Worm (Caenorhabditis elegans): ENCODE measurements around the gene D1086.9.

The D1086.9 gene

ce11 chrV:14153615-14154014, 49.5 kb downstream of the D1086.9 start:
- TF ChIP-seq pha-4 (tag; optimal IDR thresholded peaks at IDR 0.05) (no peak), hlh-1 (tag; optimal IDR thresholded peaks at IDR 0.05) (peak; percentile 99), unc-62 (GFP tag; optimal IDR thresholded peaks at IDR 0.05) (peak; percentile 67), nhr-2 (tag; optimal IDR thresholded peaks at IDR 0.05) (no peak), unc-120 (tag; optimal IDR thresholded peaks at IDR 0.05; ENCODE audit: poor library complexity, severe bottlenecking) (peak; percentile 91)
